Worm (Caenorhabditis elegans) whole organism, L1 larva: ENCODE measurements around the gene C32C4.3.

Experiments used
- blmp-1 ChIP-seq: fragments of 150-350 bp; optimal IDR thresholded peaks from 2 replicates; lab custom pipeline; 2014; ENCODE audit warnings: missing biosample characterization, missing genetic modification characterization
- ceh-82 ChIP-seq, 3 experiments: fragments of 150-350 bp in 1 of 3; sonication (generic microtip) in 2 of 3; optimal IDR thresholded peaks; 2 replicates each; lab custom pipeline; 2014 to 2017; ENCODE audit warnings: missing biosample characterization in 3 of 3, missing genetic modification characterization in 3 of 3
- ceh-88 ChIP-seq: fragments of 200-800 bp; sonication (Bioruptor generic); IDR thresholded peaks from 2 replicates; pipeline ENCODE4 v1.3.6; 2022; ENCODE audit warnings: missing genetic modification characterization, missing compliant biosample characterization
- ces-1 ChIP-seq: fragments of 150-350 bp; optimal IDR thresholded peaks from 2 replicates; lab custom pipeline; 2014; ENCODE audit warnings: missing biosample characterization, missing genetic modification reagents, missing genetic modification characterization
- isw-1 ChIP-seq: fragments of 200-800 bp; sonication (Bioruptor generic); IDR thresholded peaks from 2 replicates; pipeline ENCODE4 v1.3.6; 2022; ENCODE audit warnings: missing genetic modification characterization, missing compliant biosample characterization
- lin-13 ChIP-seq: fragments of 150-350 bp; optimal IDR thresholded peaks from 2 replicates; lab custom pipeline; 2014; ENCODE audit warnings: missing biosample characterization, missing genetic modification reagents, missing genetic modification characterization
- nhr-12 ChIP-seq: sonication (generic microtip); optimal IDR thresholded peaks from 2 replicates; lab custom pipeline; 2017; ENCODE audit warnings: missing biosample characterization, missing genetic modification characterization
- nhr-76 ChIP-seq: sonication (generic microtip); optimal IDR thresholded peaks from 2 replicates; lab custom pipeline; 2017; ENCODE audit warnings: missing biosample characterization, missing genetic modification characterization
- snu-23 ChIP-seq: sonication (generic microtip); optimal IDR thresholded peaks from 2 replicates; lab custom pipeline; 2016; ENCODE audit warnings: missing genetic modification characterization, missing compliant biosample characterization
- sup-37 ChIP-seq: fragments of 200-800 bp; sonication (Bioruptor generic); optimal IDR thresholded peaks from 2 replicates; lab custom pipeline; 2018; ENCODE audit warnings: mild to moderate bottlenecking, missing genetic modification characterization, missing compliant biosample characterization
- unc-30 ChIP-seq: sonication (generic microtip); optimal IDR thresholded peaks from 2 replicates; lab custom pipeline; 2017; ENCODE audit warnings: missing biosample characterization, missing genetic modification characterization
- ztf-11 ChIP-seq, 2 experiments: sonication (generic microtip); optimal IDR thresholded peaks; 2 replicates each; lab custom pipeline; 2016 to 2017; ENCODE audit warnings: missing genetic modification characterization in 2 of 2, missing biosample characterization in 1 of 2, missing compliant biosample characterization in 1 of 2

C32C4.3 gene

ce11 chrV:10598670-10599154 is 48.2 kb downstream of the C32C4.3 start, which contains the start of gene scpl-4 (continued):
- no peak for TF ChIP-seq ceh-82 (tag; optimal IDR thresholded peaks at IDR 0.05; lab: Kevin White, UChicago)

ce11 chrV:10597234-10597633 is 49.7 kb downstream of the C32C4.3 start, which contains the start of gene T21C9.13:
T21C9.13 (plus strand) TSS chrV:10597266.
- TF ChIP-seq unc-30 (tag; lab: Kevin White, UChicago) (no peak), ztf-11 (tag; optimal IDR thresholded peaks at IDR 0.05; lab: Kevin White, UChicago) (no peak), ces-1 (GFP tag; lab: Kevin White, UChicago) (no peak), isw-1 (GFP tag; lab: Robert Waterston, UW) (no peak), lin-13 (no peak), sup-37 (GFP tag; lab: Kevin White, UChicago) (no peak), nhr-12 (tag; lab: Kevin White, UChicago) (no peak), ceh-88 (GFP tag; lab: Robert Waterston, UW) (no peak), snu-23 (no peak), nhr-76 (tag; lab: Kevin White, UChicago) (no peak), blmp-1 (tag; lab: Kevin White, UChicago) (no peak)
